Fruit fly (Drosophila melanogaster) whole organism, wandering third instar larva: ENCODE data around the gene Polr2M.

Source experiments
- Dfd ChIP-seq: fragments of >200 bp; optimal IDR thresholded peaks from 2 replicates; lab custom pipeline; 2017; ENCODE audit warnings: missing biosample characterization, missing genetic modification characterization
- Hr78 ChIP-seq: fragments of >200 bp; optimal IDR thresholded peaks from 2 replicates; lab custom pipeline; 2017; ENCODE audit warnings: missing biosample characterization, missing genetic modification characterization
- OdsH ChIP-seq: fragments of 200-800 bp; sonication (Bioruptor generic); optimal IDR thresholded peaks from 2 replicates; lab custom pipeline; 2016; ENCODE audit warnings: missing biosample characterization, mild to moderate bottlenecking, missing genetic modification characterization
- Rel ChIP-seq, 2 experiments: fragments of 200-800 bp; sonication (Bioruptor generic) in 1 of 2; optimal IDR thresholded peaks; 2 replicates in 1 of 2; 3 replicates in 1 of 2; lab custom pipeline; 2016 to 2019; ENCODE audit warnings: mild to moderate bottlenecking in 2 of 2, missing biosample characterization in 2 of 2, missing genetic modification characterization in 2 of 2, moderate library complexity in 1 of 2
- Sp1 ChIP-seq: fragments of 200-800 bp; sonication (Bioruptor generic); optimal IDR thresholded peaks from 3 replicates; lab custom pipeline; 2019; ENCODE audit warnings: missing biosample characterization, mild to moderate bottlenecking, missing genetic modification characterization, moderate library complexity
- br ChIP-seq: fragments of 200-800 bp; sonication (Bioruptor generic); optimal IDR thresholded peaks from 2 replicates; lab custom pipeline; 2016; ENCODE audit warnings: missing biosample characterization, missing genetic modification characterization
- brk ChIP-seq: fragments of 200-800 bp; sonication (Bioruptor generic); optimal IDR thresholded peaks from 2 replicates; lab custom pipeline; 2016; ENCODE audit warnings: missing biosample characterization, mild to moderate bottlenecking, missing genetic modification characterization
- fru ChIP-seq: fragments of 200-800 bp; sonication (Bioruptor generic); optimal IDR thresholded peaks from 3 replicates; lab custom pipeline; 2016; ENCODE audit warnings: missing biosample characterization, mild to moderate bottlenecking, missing genetic modification characterization
- pan ChIP-seq: fragments of >200 bp; optimal IDR thresholded peaks from 2 replicates; lab custom pipeline; 2017
- psq ChIP-seq: fragments of 200-800 bp; sonication (Bioruptor generic); optimal IDR thresholded peaks from 3 replicates; lab custom pipeline; 2017; ENCODE audit warnings: missing biosample characterization, mild to moderate bottlenecking, missing genetic modification characterization, moderate library complexity
- usp ChIP-seq: fragments of >200 bp; optimal IDR thresholded peaks from 2 replicates; lab custom pipeline; 2017; ENCODE audit warnings: missing biosample characterization, missing genetic modification characterization

dm6 chr3R:19181214-19181613, 48.0 kb upstream of the Polr2M start:
- TF ChIP-seq brk (GFP tag; lab: Kevin White, UChicago) (peak; percentile 5), Dfd (GFP tag; lab: Kevin White, UChicago) (no peak), pan (lab: Kevin White, UChicago) (no peak), OdsH (GFP tag; lab: Kevin White, UChicago) (peak; percentile 73), Sp1 (GFP tag; lab: Kevin White, UChicago) (peak; percentile 68), psq (GFP tag; lab: Kevin White, UChicago) (no peak), fru (GFP tag; lab: Kevin White, UChicago) (peak; percentile 68), Rel (GFP tag; optimal IDR thresholded peaks at IDR 0.05; lab: Kevin White, UChicago) (no peak), Rel (tag; optimal IDR thresholded peaks at IDR 0.05; lab: Kevin White, UChicago) (no peak), br (GFP tag; lab: Kevin White, UChicago) (peak; percentile 56), usp (no peak), Hr78 (GFP tag; lab: Kevin White, UChicago) (no peak)
